Fruit fly (Drosophila melanogaster) whole organism, embryonic: ENCODE data around the gene MtnF.

Experiments
- Bgb ChIP-seq: fragments of 200-800 bp; sonication (Bioruptor generic); IDR thresholded peaks from 2 replicates; pipeline ENCODE4 v1.3.6; 2022; ENCODE audit warnings: missing biosample characterization, missing genetic modification characterization; ENCODE audit not compliant: partially characterized antibody
- CG17385 ChIP-seq: fragments of 200-800 bp; sonication (Bioruptor generic); optimal IDR thresholded peaks from 3 replicates; lab custom pipeline; 2018; ENCODE audit warnings: missing biosample characterization, mild to moderate bottlenecking, missing genetic modification characterization
- Dll ChIP-seq: fragments of 200-800 bp; sonication (Bioruptor generic); IDR thresholded peaks from 4 replicates; pipeline ENCODE4 v1.3.6; 2022; ENCODE audit warnings: missing biosample characterization, missing genetic modification characterization; ENCODE audit not compliant: partially characterized antibody
- HHEX ChIP-seq: fragments of 200-800 bp; sonication (Bioruptor generic); optimal IDR thresholded peaks from 3 replicates; lab custom pipeline; 2017; ENCODE audit warnings: missing biosample characterization, mild to moderate bottlenecking, missing genetic modification characterization, missing genetic modification reagents
- Oli ChIP-seq: fragments of 200-800 bp; sonication (Bioruptor generic); optimal IDR thresholded peaks from 2 replicates; lab custom pipeline; 2018; ENCODE audit warnings: missing biosample characterization, mild to moderate bottlenecking, missing genetic modification characterization, moderate library complexity
- cato ChIP-seq: fragments of 200-800 bp; sonication (Bioruptor generic); optimal IDR thresholded peaks from 2 replicates; lab custom pipeline; 2016; ENCODE audit warnings: missing biosample characterization, missing genetic modification characterization, borderline replicate concordance
- croc ChIP-seq: fragments of 200-800 bp; sonication (Bioruptor generic); conservative IDR thresholded peaks from 3 replicates; pipeline ENCODE4 v1.3.6; 2022; ENCODE audit warnings: missing biosample characterization, missing genetic modification characterization
- emc ChIP-seq: fragments of 200-800 bp; sonication (Bioruptor generic); optimal IDR thresholded peaks from 2 replicates; lab custom pipeline; 2016; ENCODE audit warnings: missing biosample characterization, missing genetic modification characterization
- fd3F ChIP-seq: fragments of 200-800 bp; sonication (Bioruptor generic); optimal IDR thresholded peaks from 2 replicates; lab custom pipeline; 2018; ENCODE audit warnings: missing biosample characterization, mild to moderate bottlenecking, missing genetic modification characterization, moderate library complexity
- slou ChIP-seq: fragments of 200-800 bp; sonication (Bioruptor generic); optimal IDR thresholded peaks from 3 replicates; lab custom pipeline; 2016; ENCODE audit warnings: missing biosample characterization, missing genetic modification characterization
- ttk ChIP-seq: fragments of 200-800 bp; sonication (Bioruptor generic); IDR thresholded peaks from 2 replicates; pipeline ENCODE4 v2.1.2; 2022; ENCODE audit warnings: missing biosample characterization, missing genetic modification characterization

DNA sequence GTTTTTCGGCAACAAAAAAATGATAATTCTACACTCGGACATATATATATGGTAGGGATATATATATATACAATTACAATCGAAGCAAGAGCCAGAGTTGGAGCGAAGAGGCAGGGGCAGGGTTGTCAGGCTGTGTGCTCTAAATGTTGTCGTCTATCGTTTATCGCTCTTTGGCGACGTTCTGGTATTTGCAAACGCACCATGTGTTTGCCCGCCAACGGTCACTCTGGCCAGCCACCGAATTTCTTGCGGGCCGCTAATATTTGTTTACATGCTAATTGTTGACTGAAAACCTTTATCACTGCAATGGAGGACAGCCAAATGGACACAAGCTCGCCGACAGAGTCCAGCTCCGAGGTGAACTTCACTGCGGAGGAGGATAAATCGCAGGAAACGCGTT, 15.0 kb upstream of the MtnF start, which contains the start of the genes puf and ash2:
- TF ChIP-seq Oli (tag; lab: Kevin White, UChicago): no peak
- peak; percentile 55; the same call in 3 of the 4 replicates for TF ChIP-seq Dll (GFP tag; lab: Robert Waterston, UW)
- TF ChIP-seq CG17385 (GFP tag; lab: Kevin White, UChicago): no peak
- no peak for TF ChIP-seq emc (GFP tag; lab: Kevin White, UChicago)
- TF ChIP-seq cato (GFP tag; lab: Kevin White, UChicago): no peak
- no peak for TF ChIP-seq croc (GFP tag; lab: Robert Waterston, UW)
- no peak for TF ChIP-seq fd3F (GFP tag; lab: Kevin White, UChicago)
- TF ChIP-seq HHEX (GFP tag; lab: Kevin White, UChicago): no peak
- TF ChIP-seq slou (GFP tag; lab: Kevin White, UChicago): no peak
- TF ChIP-seq Bgb: peak; percentile 70
- TF ChIP-seq ttk (GFP tag; lab: Robert Waterston, UW): no peak
